Worm (Caenorhabditis elegans) whole organism, L3 larva: ENCODE data around the gene T27E4.1.

Experiments used
- daf-12 ChIP-seq: fragments of 150-350 bp; optimal IDR thresholded peaks from 2 replicates; lab custom pipeline; 2014; ENCODE audit warnings: missing biosample characterization, missing genetic modification reagents, missing genetic modification characterization
- elt-1 ChIP-seq: fragments of 150-350 bp; optimal IDR thresholded peaks from 2 replicates; lab custom pipeline; 2014; ENCODE audit warnings: missing biosample characterization, missing genetic modification characterization
- lin-15B ChIP-seq: fragments of 150-350 bp; optimal IDR thresholded peaks from 2 replicates; lab custom pipeline; 2014; ENCODE audit warnings: missing biosample characterization, missing genetic modification characterization
- nhr-237 ChIP-seq: fragments of 150-350 bp; optimal IDR thresholded peaks from 2 replicates; lab custom pipeline; 2014; ENCODE audit warnings: missing biosample characterization, missing genetic modification characterization
- nhr-28 ChIP-seq: fragments of 150-350 bp; optimal IDR thresholded peaks from 2 replicates; lab custom pipeline; 2014; ENCODE audit warnings: missing biosample characterization, missing genetic modification characterization
- skn-1 ChIP-seq: fragments of 150-350 bp; optimal IDR thresholded peaks from 2 replicates; lab custom pipeline; 2014; ENCODE audit warnings: missing biosample characterization, missing genetic modification characterization
- zag-1 ChIP-seq: fragments of 150-350 bp; optimal IDR thresholded peaks from 2 replicates; lab custom pipeline; 2014; ENCODE audit warnings: missing biosample characterization, missing genetic modification characterization
- ztf-11 ChIP-seq: fragments of 150-350 bp; optimal IDR thresholded peaks from 2 replicates; lab custom pipeline; 2014; ENCODE audit warnings: missing biosample characterization, missing genetic modification characterization

ce11 chrV:9097213-9097612 is 5.1 kb downstream of the T27E4.1 start:
- TF ChIP-seq lin-15B (tag; lab: Kevin White, UChicago) (no peak), skn-1 (tag; lab: Kevin White, UChicago) (no peak), daf-12 (no peak), ztf-11 (tag; lab: Kevin White, UChicago) (no peak), nhr-28 (tag; lab: Kevin White, UChicago) (no peak), zag-1 (tag; lab: Kevin White, UChicago) (no peak), nhr-237 (tag; lab: Kevin White, UChicago) (no peak), elt-1 (no peak)
